Worm (Caenorhabditis elegans) whole organism, midembryonic: ENCODE results near the gene F58E2.5.

Experiments
- T22C8.4 ChIP-seq: fragments of 200-800 bp; sonication (Bioruptor generic); IDR thresholded peaks from 2 replicates; pipeline ENCODE4 v1.3.6; 2022; ENCODE audit warnings: missing genetic modification characterization, missing compliant biosample characterization
- flt-1 ChIP-seq: fragments of 200-800 bp; sonication (Bioruptor generic); IDR thresholded peaks from 2 replicates; pipeline ENCODE4 v1.3.6; 2022; ENCODE audit warnings: missing genetic modification characterization, missing compliant biosample characterization
- ref-1 ChIP-seq: fragments of 200-800 bp; sonication (Bioruptor generic); conservative IDR thresholded peaks from 2 replicates; pipeline ENCODE4 v1.3.6; 2022; ENCODE audit warnings: missing genetic modification reagents, missing genetic modification characterization, missing compliant biosample characterization
- ztf-29 ChIP-seq: fragments of 200-800 bp; sonication (Bioruptor generic); IDR thresholded peaks from 2 replicates; pipeline ENCODE4 v1.3.6; 2022; ENCODE audit warnings: missing genetic modification reagents, missing genetic modification characterization, missing compliant biosample characterization

- TF ChIP-seq ztf-29 (GFP tag; lab: Robert Waterston, UW) (no peak), ref-1 (GFP tag; lab: Robert Waterston, UW) (no peak), T22C8.4 (GFP tag; lab: Robert Waterston, UW) (no peak), flt-1 (GFP tag; lab: Robert Waterston, UW) (no peak)
Measured at ce11 chrIV:3493310-3493709, 48.6 kb downstream of the F58E2.5 start, which contains the start of gene srz-79.
